Worm (Caenorhabditis elegans): Measurements from ENCODE around the gene unc-119.

DNA sequence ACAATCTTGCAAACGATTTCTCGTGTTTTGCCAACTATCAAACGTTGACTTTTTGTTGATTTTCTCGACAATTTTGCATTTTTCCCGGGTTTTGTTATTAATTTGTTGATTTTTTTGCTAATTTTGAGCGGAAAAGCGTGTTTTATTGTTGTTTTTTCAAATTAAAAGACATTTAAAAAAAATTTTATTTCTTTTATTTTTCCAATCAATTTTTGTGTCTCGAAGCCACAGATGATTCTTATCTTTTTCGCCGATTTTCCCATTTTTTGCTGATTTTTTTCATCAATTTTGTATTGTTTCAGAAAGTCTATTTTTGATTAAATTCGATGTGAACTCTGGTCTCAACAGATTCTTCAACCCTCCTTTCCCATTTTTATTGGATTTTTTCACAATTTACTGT, 33.5 kb downstream of the unc-119 start, which contains the start of gene rle-1:
- TF ChIP-seq mdl-1 (tag; optimal IDR thresholded peaks at IDR 0.05): no peak
- no peak for TF ChIP-seq snpc-4 (tag; optimal IDR thresholded peaks at IDR 0.05)
- no peak for TF ChIP-seq nhr-77 (tag; optimal IDR thresholded peaks at IDR 0.05)
- TF ChIP-seq tag-97 (GFP tag; IDR thresholded peaks at IDR 0.05): no peak
- TF ChIP-seq mep-1 (tag; optimal IDR thresholded peaks at IDR 0.05): no peak
- TF ChIP-seq nhr-11 (tag; optimal IDR thresholded peaks at IDR 0.05): no peak
- no peak for TF ChIP-seq nhr-6 (tag; optimal IDR thresholded peaks at IDR 0.05)
- no peak for TF ChIP-seq lin-38 (GFP tag; IDR thresholded peaks at IDR 0.05)
- no peak for TF ChIP-seq D1046.2 (GFP tag; IDR thresholded peaks at IDR 0.05)
